Fruit fly (Drosophila melanogaster) whole organism, embryonic: ENCODE measurements around the gene CG33927.
A peak's percentile ranks its signal among the peaks of the same experiment; 100 is the strongest.

Experiments used
- Ada2b ChIP-seq: fragments of 200-800 bp; sonication (Bioruptor generic); IDR thresholded peaks from 2 replicates; pipeline ENCODE4 v1.3.6; 2022; ENCODE audit warnings: missing biosample characterization, missing genetic modification characterization
- CG11093 ChIP-seq: fragments of 200-800 bp; sonication (Bioruptor generic); IDR thresholded peaks from 3 replicates; pipeline ENCODE4 v1.3.6; 2022; ENCODE audit warnings: missing biosample characterization, missing genetic modification characterization
- CG11504 ChIP-seq: fragments of 200-800 bp; sonication (Bioruptor generic); optimal IDR thresholded peaks from 3 replicates; lab custom pipeline; 2019; ENCODE audit warnings: missing biosample characterization, mild to moderate bottlenecking, missing genetic modification characterization, moderate library complexity
- CG11560 ChIP-seq: fragments of 200-800 bp; sonication (Bioruptor generic); IDR thresholded peaks from 3 replicates; pipeline ENCODE4 v1.3.6; 2022; ENCODE audit warnings: missing biosample characterization, missing genetic modification characterization
- CG12155 ChIP-seq: fragments of 200-800 bp; sonication (Bioruptor generic); optimal IDR thresholded peaks from 3 replicates; lab custom pipeline; 2016; ENCODE audit warnings: missing biosample characterization, missing genetic modification characterization
- CG14667 ChIP-seq: fragments of 200-800 bp; sonication (Bioruptor generic); IDR thresholded peaks from 2 replicates; pipeline ENCODE4 v1.3.6; 2022; ENCODE audit warnings: missing biosample characterization, missing genetic modification characterization
- CG1529 ChIP-seq: fragments of 200-800 bp; sonication (Bioruptor generic); optimal IDR thresholded peaks from 3 replicates; lab custom pipeline; 2018; ENCODE audit warnings: missing biosample characterization, missing genetic modification characterization
- CG16815 ChIP-seq: fragments of 200-800 bp; sonication (Bioruptor generic); optimal IDR thresholded peaks from 3 replicates; lab custom pipeline; 2017; ENCODE audit warnings: missing biosample characterization, mild to moderate bottlenecking, missing genetic modification characterization
- CG16863 ChIP-seq: fragments of 200-800 bp; sonication (Bioruptor generic); optimal IDR thresholded peaks from 3 replicates; lab custom pipeline; 2016; ENCODE audit warnings: missing biosample characterization, missing genetic modification characterization
- CG17802 ChIP-seq: fragments of 200-800 bp; sonication (Bioruptor generic); optimal IDR thresholded peaks from 2 replicates; lab custom pipeline; 2018; ENCODE audit warnings: missing biosample characterization, mild to moderate bottlenecking, missing genetic modification characterization, moderate library complexity
- CG17912 ChIP-seq: fragments of 200-800 bp; sonication (Bioruptor generic); optimal IDR thresholded peaks from 2 replicates; lab custom pipeline; 2018; ENCODE audit warnings: missing biosample characterization, mild to moderate bottlenecking, missing genetic modification characterization
- CG2129 ChIP-seq: fragments of 200-800 bp; sonication (Bioruptor generic); IDR thresholded peaks from 2 replicates; pipeline ENCODE4 v1.3.6; 2022; ENCODE audit warnings: missing biosample characterization, missing genetic modification characterization; ENCODE audit not compliant: partially characterized antibody
- CG2202 ChIP-seq: fragments of 200-800 bp; sonication (Bioruptor generic); optimal IDR thresholded peaks from 2 replicates; lab custom pipeline; 2018; ENCODE audit warnings: missing biosample characterization, mild to moderate bottlenecking, missing genetic modification characterization
- CG3407 ChIP-seq: fragments of 200-800 bp; sonication (Bioruptor generic); optimal IDR thresholded peaks from 2 replicates; lab custom pipeline; 2018; ENCODE audit warnings: missing biosample characterization, mild to moderate bottlenecking, missing genetic modification characterization
- CG3995 ChIP-seq: fragments of 200-800 bp; sonication (Bioruptor generic); optimal IDR thresholded peaks from 3 replicates; lab custom pipeline; 2016; ENCODE audit warnings: missing biosample characterization, missing genetic modification characterization
- CG42726 ChIP-seq: fragments of 200-800 bp; sonication (Bioruptor generic); IDR thresholded peaks from 2 replicates; pipeline ENCODE4 v1.3.6; 2022; ENCODE audit warnings: missing biosample characterization, missing genetic modification characterization; ENCODE audit not compliant: partially characterized antibody
- CG4282 ChIP-seq: fragments of 200-800 bp; sonication (Bioruptor generic); optimal IDR thresholded peaks from 2 replicates; lab custom pipeline; 2016; ENCODE audit warnings: missing biosample characterization, missing genetic modification characterization
- CG43689 ChIP-seq: fragments of 200-800 bp; sonication (Bioruptor generic); IDR thresholded peaks from 2 replicates; pipeline ENCODE4 v1.3.6; 2022; ENCODE audit warnings: missing biosample characterization, missing genetic modification characterization
- CG4404 ChIP-seq: fragments of 200-800 bp; sonication (Bioruptor generic); IDR thresholded peaks from 2 replicates; pipeline ENCODE4 v1.3.6; 2022; ENCODE audit warnings: missing biosample characterization, missing genetic modification characterization
- CG4617 ChIP-seq: fragments of 200-800 bp; sonication (Bioruptor generic); optimal IDR thresholded peaks from 3 replicates; lab custom pipeline; 2016; ENCODE audit warnings: missing biosample characterization, missing genetic modification characterization, borderline replicate concordance
- CG8359 ChIP-seq: fragments of 200-800 bp; sonication (Bioruptor generic); optimal IDR thresholded peaks from 2 replicates; lab custom pipeline; 2017; ENCODE audit warnings: missing biosample characterization, mild to moderate bottlenecking, missing genetic modification characterization, borderline replicate concordance
- CG8765 ChIP-seq: fragments of 200-800 bp; sonication (Bioruptor generic); IDR thresholded peaks from 2 replicates; pipeline ENCODE4 v1.3.6; 2022; ENCODE audit warnings: missing biosample characterization, missing genetic modification characterization
- Chrac-16 ChIP-seq: fragments of 200-800 bp; sonication (Bioruptor generic); optimal IDR thresholded peaks from 3 replicates; lab custom pipeline; 2016; ENCODE audit warnings: missing biosample characterization, missing genetic modification characterization
- D19B ChIP-seq: fragments of 200-800 bp; sonication (Bioruptor generic); optimal IDR thresholded peaks from 2 replicates; lab custom pipeline; 2017; ENCODE audit warnings: missing biosample characterization, mild to moderate bottlenecking, missing genetic modification characterization
- Dbx ChIP-seq: fragments of 200-800 bp; sonication (Bioruptor generic); IDR thresholded peaks from 3 replicates; pipeline ENCODE4 v1.3.6; 2022; ENCODE audit warnings: missing biosample characterization, missing genetic modification characterization
- Dp ChIP-seq: fragments of 200-800 bp; sonication (Bioruptor generic); optimal IDR thresholded peaks from 2 replicates; lab custom pipeline; 2018; ENCODE audit warnings: missing biosample characterization, mild to moderate bottlenecking, missing genetic modification characterization, moderate library complexity
- Ets65A ChIP-seq: fragments of 200-800 bp; sonication (Bioruptor generic); peaks from one replicate; lab custom pipeline; 2016; ENCODE audit warnings: missing biosample characterization, missing genetic modification characterization
- Hmx ChIP-seq: fragments of 200-800 bp; sonication (Bioruptor generic); optimal IDR thresholded peaks from 2 replicates; lab custom pipeline; 2016; ENCODE audit warnings: missing biosample characterization, missing genetic modification characterization
- Nf-YB ChIP-seq: fragments of 200-800 bp; sonication (Bioruptor generic); optimal IDR thresholded peaks from 3 replicates; lab custom pipeline; 2019; ENCODE audit warnings: missing biosample characterization, mild to moderate bottlenecking, missing genetic modification characterization, moderate library complexity
- Nf-YC ChIP-seq: fragments of 200-800 bp; optimal IDR thresholded peaks from 3 replicates; lab custom pipeline; 2019; ENCODE audit warnings: missing biosample characterization, mild to moderate bottlenecking, missing genetic modification characterization, moderate library complexity
- NfI ChIP-seq: fragments of 200-800 bp; sonication (Bioruptor generic); optimal IDR thresholded peaks from 3 replicates; lab custom pipeline; 2018; ENCODE audit warnings: missing biosample characterization, mild to moderate bottlenecking, missing genetic modification characterization, moderate library complexity
- Poxn ChIP-seq: fragments of 200-800 bp; sonication (Bioruptor generic); IDR thresholded peaks from 2 replicates; pipeline ENCODE4 v1.3.6; 2022; ENCODE audit warnings: missing biosample characterization, missing genetic modification characterization
- ara ChIP-seq: fragments of 200-800 bp; sonication (Bioruptor generic); IDR thresholded peaks from 2 replicates; pipeline ENCODE4 v1.3.6; 2022; ENCODE audit warnings: missing biosample characterization, missing genetic modification characterization
- ase ChIP-seq: fragments of 200-800 bp; sonication (Bioruptor generic); IDR thresholded peaks from 3 replicates; pipeline ENCODE4 v1.3.6; 2022; ENCODE audit warnings: missing biosample characterization, missing genetic modification characterization
- ash1 ChIP-seq: fragments of 200-800 bp; sonication (Bioruptor generic); optimal IDR thresholded peaks from 2 replicates; lab custom pipeline; 2018; ENCODE audit warnings: missing biosample characterization, mild to moderate bottlenecking, missing genetic modification characterization
- bcd ChIP-seq: fragments of 200-800 bp; sonication (Bioruptor generic); optimal IDR thresholded peaks from 2 replicates; lab custom pipeline; 2017; ENCODE audit warnings: missing biosample characterization, mild to moderate bottlenecking, missing genetic modification characterization
- corto ChIP-seq: fragments of 200-800 bp; sonication (Bioruptor generic); optimal IDR thresholded peaks from 2 replicates; lab custom pipeline; 2016; ENCODE audit warnings: missing biosample characterization, mild to moderate bottlenecking, missing genetic modification characterization, moderate library complexity
- fd3F ChIP-seq: fragments of 200-800 bp; sonication (Bioruptor generic); optimal IDR thresholded peaks from 2 replicates; lab custom pipeline; 2018; ENCODE audit warnings: missing biosample characterization, mild to moderate bottlenecking, missing genetic modification characterization, moderate library complexity
- fd96Cb ChIP-seq: fragments of 200-800 bp; sonication (Bioruptor generic); optimal IDR thresholded peaks from 2 replicates; lab custom pipeline; 2018; ENCODE audit warnings: missing biosample characterization, mild to moderate bottlenecking, missing genetic modification characterization, moderate library complexity
- gem ChIP-seq: fragments of 200-800 bp; sonication (Bioruptor generic); optimal IDR thresholded peaks from 2 replicates; lab custom pipeline; 2019; ENCODE audit warnings: missing biosample characterization, mild to moderate bottlenecking, missing genetic modification characterization, moderate library complexity
- knrl ChIP-seq: fragments of 200-800 bp; sonication (Bioruptor generic); IDR thresholded peaks from 3 replicates; pipeline ENCODE4 v1.3.6; 2022; ENCODE audit warnings: missing biosample characterization, missing genetic modification characterization; ENCODE audit not compliant: partially characterized antibody
- luna ChIP-seq: fragments of 200-800 bp; sonication (Bioruptor generic); optimal IDR thresholded peaks from 2 replicates; lab custom pipeline; 2016; ENCODE audit warnings: missing biosample characterization, missing genetic modification characterization
- maf-S ChIP-seq: fragments of 200-800 bp; sonication (Bioruptor generic); optimal IDR thresholded peaks from 2 replicates; lab custom pipeline; 2016; ENCODE audit warnings: missing biosample characterization, missing genetic modification characterization
- peb ChIP-seq: fragments of 200-800 bp; sonication (Bioruptor generic); IDR thresholded peaks from 2 replicates; pipeline ENCODE4 v1.3.6; 2022; ENCODE audit warnings: missing biosample characterization, missing genetic modification characterization
- pnt ChIP-seq: fragments of 200-800 bp; sonication (Bioruptor generic); optimal IDR thresholded peaks from 3 replicates; lab custom pipeline; 2016; ENCODE audit warnings: missing biosample characterization, missing genetic modification characterization
- row ChIP-seq: fragments of 200-800 bp; sonication (Bioruptor generic); IDR thresholded peaks from 3 replicates; pipeline ENCODE4 v1.3.6; 2022; ENCODE audit warnings: missing biosample characterization, missing genetic modification characterization
- sc ChIP-seq, 3 experiments: fragments of >200 bp in 2 of 3; fragments of 200-800 bp in 1 of 3; sonication (Bioruptor generic) in 1 of 3; optimal IDR thresholded peaks; 2 replicates in 2 of 3; 3 replicates in 1 of 3; lab custom pipeline; 2017; ENCODE audit warnings: mild to moderate bottlenecking in 1 of 3, missing biosample characterization in 1 of 3, missing genetic modification characterization in 1 of 3, missing genetic modification reagents in 1 of 3
- sisA ChIP-seq: fragments of 200-800 bp; sonication (Bioruptor generic); IDR thresholded peaks from 2 replicates; pipeline ENCODE4 v1.3.6; 2022; ENCODE audit warnings: missing biosample characterization, missing genetic modification characterization
- unpg ChIP-seq: fragments of 200-800 bp; sonication (Bioruptor generic); optimal IDR thresholded peaks from 3 replicates; lab custom pipeline; 2018; ENCODE audit warnings: missing biosample characterization, mild to moderate bottlenecking, missing genetic modification characterization, moderate library complexity

CG33927 gene

DNA sequence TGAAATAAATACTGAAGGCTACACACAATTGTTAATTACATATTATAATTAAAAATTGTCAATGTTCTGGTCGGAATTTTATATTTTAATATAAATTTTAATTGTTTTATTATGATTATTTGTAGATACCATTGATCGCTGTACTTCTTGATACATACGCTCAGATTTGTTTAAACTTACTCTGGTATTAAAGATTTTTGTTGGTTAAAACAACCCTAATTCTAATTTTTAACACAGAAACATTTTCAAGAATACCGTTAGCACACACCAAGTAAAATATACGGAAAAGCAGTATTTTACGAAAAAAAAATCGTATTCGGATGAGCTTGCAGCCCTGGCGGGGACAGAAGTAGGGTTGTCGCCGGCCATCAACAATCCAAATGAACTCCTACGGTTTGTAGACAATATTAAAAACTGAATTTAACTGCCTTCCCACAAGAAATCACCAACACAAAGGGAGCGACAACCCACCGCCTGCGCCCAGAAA, 48.7 kb downstream of the CG33927 start, which contains the start of the genes CG9775, MED31 and slx1 (continued):
- TF ChIP-seq D19B (GFP tag; lab: Kevin White, UChicago) (peak; percentile 65), sc (optimal IDR thresholded peaks at IDR 0.05; lab: Kevin White, UChicago) (no peak), sc (GFP tag; optimal IDR thresholded peaks at IDR 0.05; lab: Kevin White, UChicago) (peak; percentile 65), peb (no peak; the same call in 1 of the 2 replicates), Ets65A (peak; percentile 56), pnt (GFP tag; lab: Kevin White, UChicago) (peak; percentile 72), CG16815 (GFP tag; lab: Kevin White, UChicago) (peak; percentile 50), Nf-YB (GFP tag; lab: Kevin White, UChicago) (peak; percentile 47), unpg (GFP tag; lab: Kevin White, UChicago) (peak; percentile 87), fd3F (GFP tag; lab: Kevin White, UChicago) (peak; percentile 76), maf-S (GFP tag; lab: Kevin White, UChicago) (peak; percentile 23), NfI (GFP tag; lab: Kevin White, UChicago) (peak; percentile 81), Poxn (no peak; the same call in 1 of the 2 replicates), ash1 (GFP tag; lab: Kevin White, UChicago) (no peak), CG17802 (tag; lab: Kevin White, UChicago) (peak; percentile 89), bcd (GFP tag; lab: Kevin White, UChicago) (peak; percentile 81), CG3407 (peak; percentile 28), row (peak; percentile 90), knrl (no peak), Nf-YC (tag; lab: Kevin White, UChicago) (peak; percentile 74), corto (GFP tag; lab: Kevin White, UChicago) (no peak), CG2129 (no peak), ara (peak; percentile 57; the same call in 1 of the 2 replicates), CG4404 (GFP tag; lab: Robert Waterston, UW) (peak; percentile 57), luna (GFP tag; lab: Kevin White, UChicago) (no peak), Dp (GFP tag; lab: Kevin White, UChicago) (peak; percentile 14), CG43689 (GFP tag; lab: Robert Waterston, UW) (peak; percentile 31; the same call in 1 of the 2 replicates), CG4282 (GFP tag; lab: Kevin White, UChicago) (no peak), gem (peak; percentile 93), Hmx (no peak), CG8765 (0 out of 2 replicates have a peak, but pooled peaks have one; percentile 58), CG1529 (GFP tag; lab: Kevin White, UChicago) (peak; percentile 33), Ada2b (GFP tag; lab: Robert Waterston, UW) (peak; percentile 69), Chrac-16 (peak; percentile 68), sisA (peak; percentile 68), ase (GFP tag; lab: Robert Waterston, UW) (peak; percentile 67; the same call in 2 of the 3 replicates), CG3995 (GFP tag; lab: Kevin White, UChicago) (no peak), CG12155 (GFP tag; lab: Kevin White, UChicago) (peak; percentile 59), CG11093 (GFP tag; lab: Robert Waterston, UW) (peak; percentile 75; the same call in 2 of the 3 replicates), CG11560 (peak; percentile 41; the same call in 1 of the 3 replicates), CG11504 (tag; lab: Kevin White, UChicago) (peak; percentile 86), CG8359 (GFP tag; lab: Kevin White, UChicago) (peak; percentile 5), CG16863 (GFP tag; lab: Kevin White, UChicago) (no peak), fd96Cb (tag; lab: Kevin White, UChicago) (peak; percentile 76), CG2202 (tag; lab: Kevin White, UChicago) (peak; percentile 38), CG42726 (GFP tag; lab: Robert Waterston, UW) (no peak), CG14667 (GFP tag; lab: Robert Waterston, UW) (peak; percentile 60), CG4617 (GFP tag; lab: Kevin White, UChicago) (peak; percentile 46), CG17912 (GFP tag; lab: Kevin White, UChicago) (no peak), Dbx (GFP tag; lab: Robert Waterston, UW) (peak; percentile 70)
